Worm (Caenorhabditis elegans) whole organism, early embryonic: ENCODE measurements around the gene F58D2.2.

Experiments used
- F13C5.2 ChIP-seq: sonication (generic microtip); optimal IDR thresholded peaks from 2 replicates; lab custom pipeline; 2017; ENCODE audit warnings: mild to moderate bottlenecking, missing genetic modification characterization, inconsistent platforms, missing compliant biosample characterization
- ama-1 ChIP-seq: fragments of 150-350 bp; optimal IDR thresholded peaks from 2 replicates; lab custom pipeline; 2014
- scrt-1 ChIP-seq: fragments of 200-800 bp; sonication (Bioruptor generic); IDR thresholded peaks from 2 replicates; pipeline ENCODE4 v1.3.6; 2022; ENCODE audit warnings: missing genetic modification characterization, missing compliant biosample characterization

ce11 chrIV:13241340-13241739, 51.8 kb downstream of the F58D2.2 start:
- TF ChIP-seq scrt-1 (GFP tag; lab: Robert Waterston, UW) (no peak), F13C5.2 (tag; lab: Kevin White, UChicago) (no peak), ama-1 (lab: Kevin White, UChicago) (no peak)
